Worm (Caenorhabditis elegans): ENCODE results near the gene dod-24.
A peak's percentile ranks its signal among the peaks of the same experiment; 100 is the strongest.

The dod-24 gene

ce11 chrIV:12918256-12918655, 22.9 kb downstream of the dod-24 start, which contains the start of gene C32H11.3:
C32H11.3 (plus strand) TSS chrIV:12918556.
- TF ChIP-seq eor-1 (tag; optimal IDR thresholded peaks at IDR 0.05), result no peak
- no peak for TF ChIP-seq nhr-11 (tag; optimal IDR thresholded peaks at IDR 0.05)
- TF ChIP-seq mdl-1 (tag; optimal IDR thresholded peaks at IDR 0.05), result no peak
- no peak for TF ChIP-seq nhr-237 (tag; optimal IDR thresholded peaks at IDR 0.05)
- no peak for TF ChIP-seq ceh-16 (tag; optimal IDR thresholded peaks at IDR 0.05)
- no peak for TF ChIP-seq nhr-77 (tag; optimal IDR thresholded peaks at IDR 0.05)
- TF ChIP-seq nhr-67 (tag; optimal IDR thresholded peaks at IDR 0.05), result no peak
- TF ChIP-seq egl-5 (tag; optimal IDR thresholded peaks at IDR 0.05), result no peak
- no peak for TF ChIP-seq snpc-4 (tag; optimal IDR thresholded peaks at IDR 0.05)
- TF ChIP-seq elt-2 (tag; optimal IDR thresholded peaks at IDR 0.05), result no peak
- no peak for TF ChIP-seq sea-2 (GFP tag; optimal IDR thresholded peaks at IDR 0.05)
- TF ChIP-seq ZK546.5 (tag; optimal IDR thresholded peaks at IDR 0.05), result no peak
- TF ChIP-seq elt-1 (tag; optimal IDR thresholded peaks at IDR 0.05), result no peak
- no peak for TF ChIP-seq R02D3.7 (tag; optimal IDR thresholded peaks at IDR 0.05)
- TF ChIP-seq elt-3 (tag; optimal IDR thresholded peaks at IDR 0.05), result no peak
- no peak for TF ChIP-seq lsy-12 (tag; optimal IDR thresholded peaks at IDR 0.05)
- no peak for TF ChIP-seq nhr-25 (tag; optimal IDR thresholded peaks at IDR 0.05)
- no peak for TF ChIP-seq nhr-43 (tag; optimal IDR thresholded peaks at IDR 0.05; ENCODE audit: poor library complexity, severe bottlenecking)
- no peak for TF ChIP-seq ztf-11 (tag; optimal IDR thresholded peaks at IDR 0.05)
- TF ChIP-seq unc-62 (GFP tag; optimal IDR thresholded peaks at IDR 0.05), result no peak

ce11 chrIV:12915479-12915878, 25.7 kb downstream of the dod-24 start, which contains the start of gene srz-15:
srz-15 (plus strand) TSS chrIV:12915779.
- no peak for TF ChIP-seq nhr-12 (tag; optimal IDR thresholded peaks at IDR 0.05)
- TF ChIP-seq nhr-25 (tag; optimal IDR thresholded peaks at IDR 0.05), result no peak
- TF ChIP-seq elt-1 (tag; optimal IDR thresholded peaks at IDR 0.05), result no peak
- no peak for TF ChIP-seq skn-1 (tag; optimal IDR thresholded peaks at IDR 0.05)
- TF ChIP-seq hmg-11 (tag; optimal IDR thresholded peaks at IDR 0.05), result no peak
- no peak for TF ChIP-seq elt-3 (tag; optimal IDR thresholded peaks at IDR 0.05)

- TF ChIP-seq ceh-28 (tag; optimal IDR thresholded peaks at IDR 0.05) (no peak), snpc-4 (tag; optimal IDR thresholded peaks at IDR 0.05) (no peak), nhr-76 (tag; optimal IDR thresholded peaks at IDR 0.05) (no peak), ZK546.5 (tag; optimal IDR thresholded peaks at IDR 0.05) (no peak), skn-1 (tag; optimal IDR thresholded peaks at IDR 0.05) (no peak)
These were observed 26.6 kb downstream of the dod-24 start, which contains the start of gene irg-6 for ce11 chrIV:12914532-12915019. irg-6 (minus strand) TSS chrIV:12914969.

- TF ChIP-seq pqm-1 (tag; optimal IDR thresholded peaks at IDR 0.05) (peak; percentile 51), fkh-2 (tag; optimal IDR thresholded peaks at IDR 0.05) (no peak), elt-2 (tag; optimal IDR thresholded peaks at IDR 0.05) (peak; percentile 72)
These were observed 29.2 kb downstream of the dod-24 start, which contains the start of gene K08D8.5 for ce11 chrIV:12911990-12912389. K08D8.5 (minus strand) TSS chrIV:12912129.

- TF ChIP-seq elt-2 (tag; optimal IDR thresholded peaks at IDR 0.05) (peak; percentile 78), pqm-1 (tag; optimal IDR thresholded peaks at IDR 0.05) (peak; percentile 73), skn-1 (tag; optimal IDR thresholded peaks at IDR 0.05) (no peak)
These were observed 31.3 kb downstream of the dod-24 start, which contains the start of gene K08D8.4 for ce11 chrIV:12909871-12910270. K08D8.4 (minus strand) TSS chrIV:12909998.

ce11 chrIV:12906529-12906928, 34.6 kb downstream of the dod-24 start, which contains the start of gene K08D8.3:
K08D8.3 (minus strand) TSS chrIV:12906659.
- TF ChIP-seq elt-1 (tag; optimal IDR thresholded peaks at IDR 0.05), result no peak
- no peak for TF ChIP-seq sea-2 (GFP tag; optimal IDR thresholded peaks at IDR 0.05)
- no peak for TF ChIP-seq egl-5 (tag; optimal IDR thresholded peaks at IDR 0.05)
- TF ChIP-seq ceh-28 (tag; optimal IDR thresholded peaks at IDR 0.05), result no peak
- TF ChIP-seq lin-15B (tag; optimal IDR thresholded peaks at IDR 0.05), result no peak
- TF ChIP-seq ceh-82 (tag; optimal IDR thresholded peaks at IDR 0.05), result no peak
- TF ChIP-seq tbx-2 (tag; optimal IDR thresholded peaks at IDR 0.05), result no peak
- TF ChIP-seq skn-1 (tag; optimal IDR thresholded peaks at IDR 0.05), result peak; percentile 69
- no peak for TF ChIP-seq lin-39 (tag; optimal IDR thresholded peaks at IDR 0.05)
- no peak for TF ChIP-seq daf-12 (tag; optimal IDR thresholded peaks at IDR 0.05)
- TF ChIP-seq nhr-237 (tag; optimal IDR thresholded peaks at IDR 0.05), result no peak
- TF ChIP-seq nhr-28 (tag; optimal IDR thresholded peaks at IDR 0.05), result no peak
- no peak for TF ChIP-seq nhr-43 (tag; optimal IDR thresholded peaks at IDR 0.05; ENCODE audit: poor library complexity, severe bottlenecking)
- no peak for TF ChIP-seq zag-1 (tag; optimal IDR thresholded peaks at IDR 0.05)
- no peak for TF ChIP-seq nhr-76 (tag; optimal IDR thresholded peaks at IDR 0.05)
- TF ChIP-seq aly-2 (tag; optimal IDR thresholded peaks at IDR 0.05), result no peak
- TF ChIP-seq nhr-23 (tag; optimal IDR thresholded peaks at IDR 0.05), result no peak
- TF ChIP-seq ztf-11 (tag; optimal IDR thresholded peaks at IDR 0.05), result no peak
- TF ChIP-seq nhr-25 (tag; optimal IDR thresholded peaks at IDR 0.05), result no peak
- no peak for TF ChIP-seq unc-39 (tag; optimal IDR thresholded peaks at IDR 0.05)
- TF ChIP-seq ceh-16 (tag; optimal IDR thresholded peaks at IDR 0.05), result no peak
- TF ChIP-seq fos-1 (tag; optimal IDR thresholded peaks at IDR 0.05), result no peak
- TF ChIP-seq hmg-11 (tag; optimal IDR thresholded peaks at IDR 0.05), result no peak
- TF ChIP-seq pqm-1 (tag; optimal IDR thresholded peaks at IDR 0.05), result peak; percentile 82
- no peak for TF ChIP-seq ZK546.5 (tag; optimal IDR thresholded peaks at IDR 0.05)
- peak; percentile 80 for TF ChIP-seq elt-2 (tag; optimal IDR thresholded peaks at IDR 0.05)
